Fruit fly (Drosophila melanogaster): ENCODE measurements around the gene AP-2sigma.

The AP-2sigma gene

dm6 chr3R:21295695-21296037 lies 25.8 kb upstream of the AP-2sigma start:
- TF ChIP-seq Myc (optimal IDR thresholded peaks at IDR 0.05), result peak; percentile 41
- no peak for TF ChIP-seq br (GFP tag; optimal IDR thresholded peaks at IDR 0.05)
- TF ChIP-seq GATAd (GFP tag; optimal IDR thresholded peaks at IDR 0.05), result no peak

- TF ChIP-seq brk (GFP tag; optimal IDR thresholded peaks at IDR 0.05) (no peak), woc (GFP tag; optimal IDR thresholded peaks at IDR 0.05) (no peak), HLH106 (tag; optimal IDR thresholded peaks at IDR 0.05) (no peak), foxo (GFP tag; optimal IDR thresholded peaks at IDR 0.05) (no peak), ey (GFP tag; optimal IDR thresholded peaks at IDR 0.05) (no peak), Dif (GFP tag; optimal IDR thresholded peaks at IDR 0.05; ENCODE audit: partially characterized antibody) (no peak), N (GFP tag; optimal IDR thresholded peaks at IDR 0.05) (no peak), pan (optimal IDR thresholded peaks at IDR 0.05) (no peak), h (GFP tag; optimal IDR thresholded peaks at IDR 0.05) (no peak), Rel (GFP tag; optimal IDR thresholded peaks at IDR 0.05) (no peak), Rel (tag; optimal IDR thresholded peaks at IDR 0.05) (no peak), rgr (GFP tag; optimal IDR thresholded peaks at IDR 0.05) (no peak), sv (GFP tag; optimal IDR thresholded peaks at IDR 0.05) (no peak), jim (GFP tag; optimal IDR thresholded peaks at IDR 0.05) (no peak), psq (GFP tag; optimal IDR thresholded peaks at IDR 0.05) (no peak), fru (GFP tag; optimal IDR thresholded peaks at IDR 0.05) (no peak), usp (GFP tag; optimal IDR thresholded peaks at IDR 0.05) (no peak), Abd-B (GFP tag; optimal IDR thresholded peaks at IDR 0.05) (no peak)
These were observed 25.1 kb upstream of the AP-2sigma start for dm6 chr3R:21295004-21295403.

- no peak for TF ChIP-seq dl (GFP tag; optimal IDR thresholded peaks at IDR 0.05; ENCODE audit: insufficient read depth in 1 of 2, partially characterized antibody in 2 of 2)
- no peak for TF ChIP-seq dsf (GFP tag; optimal IDR thresholded peaks at IDR 0.05; ENCODE audit: borderline replicate concordance)
- no peak for TF ChIP-seq lola (GFP tag; optimal IDR thresholded peaks at IDR 0.05)
- no peak for TF ChIP-seq HLH106 (tag; optimal IDR thresholded peaks at IDR 0.05)
- no peak for TF ChIP-seq Rel (GFP tag; optimal IDR thresholded peaks at IDR 0.05)
- no peak for TF ChIP-seq Rel (tag; optimal IDR thresholded peaks at IDR 0.05)
- no peak for TF ChIP-seq foxo (GFP tag; optimal IDR thresholded peaks at IDR 0.05)
These were observed 24.0 kb upstream of the AP-2sigma start, which contains the start of gene SIFaR for dm6 chr3R:21293833-21294232. TSS of gene SIFaR (minus strand) at chr3R:21293998.

dm6 chr3R:21289071-21289613 lies 19.3 kb upstream of the AP-2sigma start:
- TF ChIP-seq CG32264 (GFP tag; optimal IDR thresholded peaks at IDR 0.05) (no peak), CrebA (GFP tag; optimal IDR thresholded peaks at IDR 0.05; ENCODE audit: borderline replicate concordance) (no peak), pan (optimal IDR thresholded peaks at IDR 0.05) (no peak), fru (GFP tag; optimal IDR thresholded peaks at IDR 0.05) (no peak), Vsx2 (GFP tag; optimal IDR thresholded peaks at IDR 0.05; ENCODE audit: partially characterized antibody) (no peak), Mio (GFP tag; optimal IDR thresholded peaks at IDR 0.05) (no peak), dsf (GFP tag; optimal IDR thresholded peaks at IDR 0.05; ENCODE audit: borderline replicate concordance) (no peak), jim (GFP tag; optimal IDR thresholded peaks at IDR 0.05) (no peak), woc (GFP tag; optimal IDR thresholded peaks at IDR 0.05) (no peak), Dif (GFP tag; optimal IDR thresholded peaks at IDR 0.05; ENCODE audit: partially characterized antibody) (peak; percentile 31), dl (GFP tag; optimal IDR thresholded peaks at IDR 0.05; ENCODE audit: insufficient read depth in 1 of 2, partially characterized antibody in 2 of 2) (peak in 1 of 2 experiments; percentile 3)

dm6 chr3R:21288462-21288861 lies 18.6 kb upstream of the AP-2sigma start:
- TF ChIP-seq Dif (GFP tag; optimal IDR thresholded peaks at IDR 0.05; ENCODE audit: partially characterized antibody) (no peak), Abd-B (GFP tag; optimal IDR thresholded peaks at IDR 0.05) (no peak), Myc (optimal IDR thresholded peaks at IDR 0.05) (no peak), Rel (GFP tag; optimal IDR thresholded peaks at IDR 0.05) (no peak), Rel (tag; optimal IDR thresholded peaks at IDR 0.05) (no peak), dl (GFP tag; optimal IDR thresholded peaks at IDR 0.05; ENCODE audit: insufficient read depth in 1 of 2, partially characterized antibody in 2 of 2) (no peak), Hr78 (GFP tag; optimal IDR thresholded peaks at IDR 0.05) (no peak), Jra (GFP tag; optimal IDR thresholded peaks at IDR 0.05) (no peak), dmrt93B (GFP tag; optimal IDR thresholded peaks at IDR 0.05) (no peak), woc (GFP tag; optimal IDR thresholded peaks at IDR 0.05) (no peak), N (GFP tag; optimal IDR thresholded peaks at IDR 0.05) (no peak), CG9705 (GFP tag; optimal IDR thresholded peaks at IDR 0.05) (no peak), jim (GFP tag; optimal IDR thresholded peaks at IDR 0.05) (no peak), dsf (GFP tag; optimal IDR thresholded peaks at IDR 0.05; ENCODE audit: borderline replicate concordance) (no peak), usp (GFP tag; optimal IDR thresholded peaks at IDR 0.05) (no peak), foxo (GFP tag; optimal IDR thresholded peaks at IDR 0.05) (no peak), ey (GFP tag; optimal IDR thresholded peaks at IDR 0.05) (no peak), Mio (GFP tag; optimal IDR thresholded peaks at IDR 0.05) (no peak)
